Fruit fly (Drosophila melanogaster) whole organism, wandering third instar larva: ENCODE results near the gene mal.

Experiments used
- Mio ChIP-seq: sonication (Bioruptor generic); optimal IDR thresholded peaks from 2 replicates; lab custom pipeline; 2016; ENCODE audit warnings: missing biosample characterization, missing genetic modification characterization
- Myc ChIP-seq: fragments of >200 bp; optimal IDR thresholded peaks from 2 replicates; lab custom pipeline; 2017
- Vsx2 ChIP-seq: fragments of 200-300, 225-300 bp; sonication (Bioruptor generic); optimal IDR thresholded peaks from 2 replicates; lab custom pipeline; 2018; ENCODE audit warnings: missing biosample characterization, missing genetic modification characterization; ENCODE audit not compliant: partially characterized antibody
- lola ChIP-seq: fragments of >200 bp; optimal IDR thresholded peaks from 2 replicates; lab custom pipeline; 2017; ENCODE audit warnings: missing biosample characterization, missing genetic modification characterization
- psq ChIP-seq: fragments of 200-800 bp; sonication (Bioruptor generic); optimal IDR thresholded peaks from 3 replicates; lab custom pipeline; 2017; ENCODE audit warnings: missing biosample characterization, mild to moderate bottlenecking, missing genetic modification characterization, moderate library complexity
- usp ChIP-seq: fragments of >200 bp; optimal IDR thresholded peaks from 2 replicates; lab custom pipeline; 2017; ENCODE audit warnings: missing biosample characterization, missing genetic modification characterization
- woc ChIP-seq: sonication (Bioruptor generic); optimal IDR thresholded peaks from 2 replicates; lab custom pipeline; 2016; ENCODE audit warnings: missing biosample characterization, mild to moderate bottlenecking, missing genetic modification characterization

DNA sequence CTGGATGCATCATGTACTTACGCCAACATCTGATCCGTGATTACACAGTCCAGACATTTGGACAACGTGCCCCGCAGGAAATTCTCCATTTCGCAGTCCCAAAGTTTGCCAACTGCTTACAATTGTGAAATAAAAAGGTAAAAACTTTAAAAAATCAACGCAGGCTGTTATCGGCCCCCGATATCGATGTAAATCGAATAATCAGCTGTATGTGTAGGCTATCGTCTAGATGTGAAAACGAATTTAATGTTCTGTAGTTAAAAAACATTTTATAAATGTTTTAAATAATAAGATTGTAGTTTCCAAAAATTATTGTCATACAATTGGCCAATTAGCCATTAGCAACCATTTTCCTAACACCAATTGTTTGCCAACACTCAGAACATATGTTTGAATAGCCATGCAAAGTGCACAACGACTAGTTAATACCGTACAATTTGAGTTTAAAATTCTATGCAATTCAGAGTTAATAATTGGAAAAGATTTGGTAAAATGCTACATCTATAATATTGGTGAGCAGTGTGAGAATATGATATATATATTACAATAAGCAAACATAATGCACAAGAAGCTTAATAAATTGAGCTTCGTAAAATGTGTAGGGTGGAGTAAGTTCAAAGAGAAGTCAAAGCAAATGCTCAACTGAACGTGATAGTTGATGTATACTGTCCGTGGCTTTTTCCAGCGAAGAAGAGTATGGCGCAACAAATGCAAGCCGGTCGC is at the start of gene mal, which contains the start of gene CG11710:
- no peak for TF ChIP-seq lola (GFP tag; lab: Kevin White, UChicago)
- TF ChIP-seq Myc (lab: Kevin White, UChicago): no peak
- TF ChIP-seq usp (GFP tag; lab: Kevin White, UChicago): no peak
- no peak for TF ChIP-seq Vsx2 (GFP tag; lab: Kevin White, UChicago)
- TF ChIP-seq woc (GFP tag; lab: Kevin White, UChicago): peak; percentile 97
- peak; percentile 65 for TF ChIP-seq psq
- no peak for TF ChIP-seq Mio (GFP tag; lab: Kevin White, UChicago)
